Fruit fly (Drosophila melanogaster) whole organism, embryonic: ENCODE measurements around the gene Ppm1.

Experiments
- Ada2b ChIP-seq: fragments of 200-800 bp; sonication (Bioruptor generic); IDR thresholded peaks from 2 replicates; pipeline ENCODE4 v1.3.6; 2022; ENCODE audit warnings: missing biosample characterization, missing genetic modification characterization
- B-H2 ChIP-seq: fragments of 200-800 bp; sonication (Bioruptor generic); optimal IDR thresholded peaks from 2 replicates; lab custom pipeline; 2018; ENCODE audit warnings: missing biosample characterization, mild to moderate bottlenecking, missing genetic modification characterization
- CG10209 ChIP-seq: fragments of 200-800 bp; sonication (Bioruptor generic); optimal IDR thresholded peaks from 3 replicates; lab custom pipeline; 2017; ENCODE audit warnings: missing biosample characterization, mild to moderate bottlenecking, missing genetic modification characterization, missing genetic modification reagents
- CG11398 ChIP-seq: fragments of 200-800 bp; sonication (Bioruptor generic); optimal IDR thresholded peaks from 2 replicates; lab custom pipeline; 2016; ENCODE audit warnings: missing biosample characterization, missing genetic modification characterization
- CG13424 ChIP-seq: fragments of 200-800 bp; sonication (Bioruptor generic); optimal IDR thresholded peaks from 2 replicates; lab custom pipeline; 2019; ENCODE audit warnings: missing biosample characterization, mild to moderate bottlenecking, missing genetic modification characterization, moderate library complexity
- CG13894 ChIP-seq: fragments of 200-800 bp; sonication (Bioruptor generic); optimal IDR thresholded peaks from 3 replicates; lab custom pipeline; 2018; ENCODE audit warnings: missing biosample characterization, mild to moderate bottlenecking, missing genetic modification characterization, moderate library complexity
- CG15269 ChIP-seq: fragments of 200-800 bp; sonication (Bioruptor generic); optimal IDR thresholded peaks from 2 replicates; lab custom pipeline; 2018; ENCODE audit warnings: missing biosample characterization, mild to moderate bottlenecking, missing genetic modification characterization, moderate library complexity
- CG15514 ChIP-seq: fragments of 200-800 bp; sonication (Bioruptor generic); optimal IDR thresholded peaks from 3 replicates; lab custom pipeline; 2017; ENCODE audit warnings: missing biosample characterization, missing genetic modification characterization, mild to moderate bottlenecking, moderate library complexity, missing genetic modification reagents
- CG1603 ChIP-seq: fragments of 200-800 bp; sonication (Bioruptor generic); optimal IDR thresholded peaks from 2 replicates; lab custom pipeline; 2019; ENCODE audit warnings: missing biosample characterization, mild to moderate bottlenecking, missing genetic modification characterization, moderate library complexity
- CG16779 ChIP-seq: fragments of 200-800 bp; sonication (Bioruptor generic); IDR thresholded peaks from 2 replicates; pipeline ENCODE4 v1.3.6; 2022; ENCODE audit warnings: missing biosample characterization, missing genetic modification characterization
- CG31365 ChIP-seq: fragments of 200-800 bp; sonication (Bioruptor generic); optimal IDR thresholded peaks from 2 replicates; lab custom pipeline; 2018; ENCODE audit warnings: missing biosample characterization, mild to moderate bottlenecking, missing genetic modification characterization
- CG4282 ChIP-seq: fragments of 200-800 bp; sonication (Bioruptor generic); optimal IDR thresholded peaks from 2 replicates; lab custom pipeline; 2016; ENCODE audit warnings: missing biosample characterization, missing genetic modification characterization
- CG4617 ChIP-seq: fragments of 200-800 bp; sonication (Bioruptor generic); optimal IDR thresholded peaks from 3 replicates; lab custom pipeline; 2016; ENCODE audit warnings: missing biosample characterization, missing genetic modification characterization, borderline replicate concordance
- CG6765 ChIP-seq: fragments of 200-800 bp; sonication (Bioruptor generic); optimal IDR thresholded peaks from 3 replicates; lab custom pipeline; 2017; ENCODE audit warnings: missing biosample characterization, mild to moderate bottlenecking, missing genetic modification characterization
- CG8388 ChIP-seq: fragments of 200-800 bp; sonication (Bioruptor generic); optimal IDR thresholded peaks from 2 replicates; lab custom pipeline; 2019; ENCODE audit warnings: missing biosample characterization, mild to moderate bottlenecking, missing genetic modification characterization, moderate library complexity
- CG8944 ChIP-seq: fragments of 200-800 bp; sonication (Bioruptor generic); optimal IDR thresholded peaks from 3 replicates; lab custom pipeline; 2016; ENCODE audit warnings: missing biosample characterization, missing genetic modification characterization
- CG9215 ChIP-seq: fragments of 200-800 bp; sonication (Bioruptor generic); IDR thresholded peaks from 2 replicates; pipeline ENCODE4 v1.3.6; 2022; ENCODE audit warnings: missing biosample characterization, missing genetic modification characterization
- CG9727 ChIP-seq: fragments of 200-800 bp; sonication (Bioruptor generic); optimal IDR thresholded peaks from 3 replicates; lab custom pipeline; 2017; ENCODE audit warnings: missing biosample characterization, mild to moderate bottlenecking, missing genetic modification characterization
- CkIIα-i1 ChIP-seq: fragments of 200-800 bp; sonication (Bioruptor generic); IDR thresholded peaks from 2 replicates; pipeline ENCODE4 v1.3.6; 2022; ENCODE audit warnings: missing biosample characterization, missing genetic modification characterization
- D ChIP-seq, 2 experiments: fragments of 200-800 bp in 1 of 2; fragments of >200 bp in 1 of 2; sonication (Bioruptor generic) in 1 of 2; optimal IDR thresholded peaks; 2 replicates in 1 of 2; 3 replicates in 1 of 2; lab custom pipeline; 2017; ENCODE audit warnings: mild to moderate bottlenecking in 1 of 2, missing biosample characterization in 1 of 2, missing genetic modification characterization in 1 of 2, missing genetic modification reagents in 1 of 2
- Ets65A ChIP-seq: fragments of 200-800 bp; sonication (Bioruptor generic); peaks from one replicate; lab custom pipeline; 2016; ENCODE audit warnings: missing biosample characterization, missing genetic modification characterization
- GATAe ChIP-seq: fragments of 200-800 bp; sonication (Bioruptor generic); conservative IDR thresholded peaks from 2 replicates; pipeline ENCODE4 v1.3.6; 2022; ENCODE audit warnings: missing biosample characterization, missing genetic modification characterization
- Gug ChIP-seq: fragments of 200-800 bp; sonication (Bioruptor generic); IDR thresholded peaks from 4 replicates; pipeline ENCODE4 v1.3.6; 2022; ENCODE audit warnings: missing biosample characterization, missing genetic modification characterization
- H2.0 ChIP-seq: fragments of 200-800 bp; sonication (Bioruptor generic); IDR thresholded peaks from 2 replicates; pipeline ENCODE4 v1.3.6; 2022; ENCODE audit warnings: missing biosample characterization, missing genetic modification characterization
- HmgD ChIP-seq: fragments of 200-800 bp; sonication (Bioruptor generic); optimal IDR thresholded peaks from 3 replicates; lab custom pipeline; 2016; ENCODE audit warnings: missing biosample characterization, missing genetic modification characterization
- Hmr ChIP-seq: fragments of 200-800 bp; sonication (Bioruptor generic); optimal IDR thresholded peaks from 3 replicates; lab custom pipeline; 2017; ENCODE audit warnings: mild to moderate bottlenecking, missing biosample characterization, missing genetic modification reagents, missing genetic modification characterization
- Lpt ChIP-seq: fragments of >200 bp; optimal IDR thresholded peaks from 2 replicates; lab custom pipeline; 2018; ENCODE audit warnings: missing biosample characterization, missing genetic modification characterization
- Nf-YB ChIP-seq: fragments of 200-800 bp; sonication (Bioruptor generic); optimal IDR thresholded peaks from 3 replicates; lab custom pipeline; 2019; ENCODE audit warnings: missing biosample characterization, mild to moderate bottlenecking, missing genetic modification characterization, moderate library complexity
- Optix ChIP-seq: fragments of 200-800 bp; sonication (Bioruptor generic); IDR thresholded peaks from 3 replicates; pipeline ENCODE4 v1.3.6; 2022; ENCODE audit warnings: missing biosample characterization, missing genetic modification characterization
- PHDP ChIP-seq: fragments of 200-800 bp; sonication (Bioruptor generic); optimal IDR thresholded peaks from 3 replicates; lab custom pipeline; 2018; ENCODE audit warnings: missing biosample characterization, mild to moderate bottlenecking, missing genetic modification characterization, moderate library complexity
- Pdp1 ChIP-seq, 2 experiments: fragments of 200-800 bp; sonication (Bioruptor generic); optimal IDR thresholded peaks; 3 replicates each; lab custom pipeline; 2016; ENCODE audit warnings: missing biosample characterization in 2 of 2, missing genetic modification characterization in 2 of 2, mild to moderate bottlenecking in 1 of 2, moderate library complexity in 1 of 2
- Ptx1 ChIP-seq: fragments of 200-800 bp; sonication (Bioruptor generic); IDR thresholded peaks from 2 replicates; pipeline ENCODE4 v1.3.6; 2022; ENCODE audit warnings: missing biosample characterization, missing genetic modification characterization
- Taf1 ChIP-seq: fragments of 200-800 bp; sonication (Bioruptor generic); IDR thresholded peaks from 2 replicates; pipeline ENCODE4 v1.3.6; 2022; ENCODE audit warnings: missing biosample characterization, missing genetic modification characterization
- bab2 ChIP-seq: fragments of 200-800 bp; sonication (Bioruptor generic); optimal IDR thresholded peaks from 2 replicates; lab custom pipeline; 2016; ENCODE audit warnings: missing biosample characterization, missing genetic modification characterization
- dmrt99B ChIP-seq: fragments of 200-800 bp; sonication (Bioruptor generic); optimal IDR thresholded peaks from 2 replicates; lab custom pipeline; 2018; ENCODE audit warnings: missing biosample characterization, mild to moderate bottlenecking, missing genetic modification characterization, moderate library complexity
- esg ChIP-seq: fragments of 200-800 bp; sonication (Bioruptor generic); conservative IDR thresholded peaks from 2 replicates; pipeline ENCODE4 v1.3.6; 2022; ENCODE audit warnings: missing biosample characterization, missing genetic modification characterization
- exex ChIP-seq: fragments of 200-800 bp; sonication (Bioruptor generic); optimal IDR thresholded peaks from 4 replicates; lab custom pipeline; 2018; ENCODE audit warnings: missing biosample characterization, mild to moderate bottlenecking, missing genetic modification characterization, moderate library complexity
- eyg ChIP-seq: fragments of 200-800 bp; sonication (Bioruptor generic); optimal IDR thresholded peaks from 3 replicates; lab custom pipeline; 2016; ENCODE audit warnings: missing biosample characterization, missing genetic modification characterization
- gem ChIP-seq: fragments of 200-800 bp; sonication (Bioruptor generic); optimal IDR thresholded peaks from 2 replicates; lab custom pipeline; 2019; ENCODE audit warnings: missing biosample characterization, mild to moderate bottlenecking, missing genetic modification characterization, moderate library complexity
- grn ChIP-seq: fragments of 200-800 bp; sonication (Bioruptor generic); optimal IDR thresholded peaks from 3 replicates; lab custom pipeline; 2017; ENCODE audit warnings: missing biosample characterization, missing genetic modification characterization
- gsb-n ChIP-seq: fragments of 200-800 bp; sonication (Bioruptor generic); optimal IDR thresholded peaks from 3 replicates; lab custom pipeline; 2018; ENCODE audit warnings: missing biosample characterization, mild to moderate bottlenecking, missing genetic modification characterization
- klu ChIP-seq: fragments of 200-800 bp; sonication (Bioruptor generic); IDR thresholded peaks from 2 replicates; pipeline ENCODE4 v1.3.6; 2022; ENCODE audit warnings: missing biosample characterization, missing genetic modification characterization
- lilli ChIP-seq: fragments of 200-800 bp; sonication (Bioruptor generic); optimal IDR thresholded peaks from 3 replicates; lab custom pipeline; 2016; ENCODE audit warnings: missing biosample characterization, missing genetic modification characterization
- mirr ChIP-seq: fragments of 200-800 bp; sonication (Bioruptor generic); optimal IDR thresholded peaks from 3 replicates; lab custom pipeline; 2018; ENCODE audit warnings: missing biosample characterization, mild to moderate bottlenecking, missing genetic modification characterization
- nau ChIP-seq: fragments of 200-800 bp; sonication (Bioruptor generic); optimal IDR thresholded peaks from 3 replicates; lab custom pipeline; 2017; ENCODE audit warnings: missing biosample characterization, mild to moderate bottlenecking, missing genetic modification characterization, missing genetic modification reagents
- repo ChIP-seq: fragments of 200-800 bp; sonication (Bioruptor generic); optimal IDR thresholded peaks from 2 replicates; lab custom pipeline; 2016; ENCODE audit warnings: missing biosample characterization, missing genetic modification characterization
- toy ChIP-seq: fragments of 200-800 bp; sonication (Bioruptor generic); IDR thresholded peaks from 2 replicates; pipeline ENCODE4 v1.3.6; 2022; ENCODE audit warnings: missing biosample characterization, missing genetic modification characterization
- twi ChIP-seq: fragments of 200-800 bp; optimal IDR thresholded peaks from 2 replicates; lab custom pipeline; 2019; ENCODE audit warnings: missing biosample characterization, mild to moderate bottlenecking, missing genetic modification characterization, moderate library complexity
- vfl ChIP-seq: fragments of 200-800 bp; sonication (Bioruptor generic); optimal IDR thresholded peaks from 2 replicates; lab custom pipeline; 2016; ENCODE audit warnings: missing biosample characterization, missing genetic modification characterization

Gene Ppm1

dm6 chr3L:546819-547441 is 34.2 kb upstream of the Ppm1 start (continued):
- peak; percentile 84 for TF ChIP-seq CG9727
- TF ChIP-seq toy: peak; percentile 67
- TF ChIP-seq CG31365 (tag; lab: Kevin White, UChicago): peak; percentile 61
- TF ChIP-seq CG10209 (GFP tag; lab: Kevin White, UChicago): peak; percentile 77
- TF ChIP-seq gsb-n (tag; lab: Kevin White, UChicago): no peak
- no peak for TF ChIP-seq mirr (GFP tag; lab: Kevin White, UChicago)
- TF ChIP-seq CG4282 (GFP tag; lab: Kevin White, UChicago): peak; percentile 66
- TF ChIP-seq CG8388: peak; percentile 8
- TF ChIP-seq Lpt: no peak
- TF ChIP-seq Pdp1 (GFP tag; optimal IDR thresholded peaks at IDR 0.05; lab: Kevin White, UChicago): peak; percentile 77 to 80
- TF ChIP-seq CG8944 (GFP tag; lab: Kevin White, UChicago): peak; percentile 54
- TF ChIP-seq CG15514: peak; percentile 80
- peak; percentile 53 for TF ChIP-seq CG11398 (GFP tag; lab: Kevin White, UChicago)
- TF ChIP-seq CG15269 (tag; lab: Kevin White, UChicago): peak; percentile 80
- TF ChIP-seq exex (tag; lab: Kevin White, UChicago): peak; percentile 49
- peak; percentile 13 for TF ChIP-seq Nf-YB (GFP tag; lab: Kevin White, UChicago)
- TF ChIP-seq gem (tag; lab: Kevin White, UChicago): peak; percentile 80
- TF ChIP-seq D (optimal IDR thresholded peaks at IDR 0.05; lab: Kevin White, UChicago): no peak
- TF ChIP-seq D (GFP tag; optimal IDR thresholded peaks at IDR 0.05; lab: Kevin White, UChicago): no peak
- TF ChIP-seq klu (GFP tag; lab: Robert Waterston, UW): peak; percentile 82
- peak; percentile 69 for TF ChIP-seq repo (GFP tag; lab: Kevin White, UChicago)
- peak; percentile 72 for TF ChIP-seq esg (GFP tag; lab: Robert Waterston, UW)
- TF ChIP-seq Taf1 (GFP tag; lab: Robert Waterston, UW): peak; percentile 91
- peak; percentile 76 for TF ChIP-seq eyg (GFP tag; lab: Kevin White, UChicago)
- peak; percentile 81 for TF ChIP-seq H2.0 (GFP tag; lab: Robert Waterston, UW)
- TF ChIP-seq GATAe: peak; percentile 52; the same call in 1 of the 2 replicates
- peak; percentile 92 for TF ChIP-seq CG16779 (GFP tag; lab: Robert Waterston, UW)
- no peak for TF ChIP-seq grn (GFP tag; lab: Kevin White, UChicago)
- peak; percentile 95 for TF ChIP-seq lilli (GFP tag; lab: Kevin White, UChicago)
- peak; percentile 92 for TF ChIP-seq Gug (GFP tag; lab: Robert Waterston, UW)
- peak; percentile 61; the same call in 2 of the 3 replicates for TF ChIP-seq Optix (GFP tag; lab: Robert Waterston, UW)
- no peak for TF ChIP-seq CG4617 (GFP tag; lab: Kevin White, UChicago)
- peak; percentile 94 for TF ChIP-seq vfl
- TF ChIP-seq bab2: peak; percentile 75
- peak; percentile 34 for TF ChIP-seq CG13424 (tag; lab: Kevin White, UChicago)
- TF ChIP-seq twi (tag; lab: Kevin White, UChicago): peak; percentile 9
- peak; percentile 87 for TF ChIP-seq Ada2b (GFP tag; lab: Robert Waterston, UW)
- TF ChIP-seq CG1603 (tag; lab: Kevin White, UChicago): peak; percentile 56
- TF ChIP-seq dmrt99B (tag; lab: Kevin White, UChicago): peak; percentile 37
- peak; percentile 92 for TF ChIP-seq B-H2 (GFP tag; lab: Kevin White, UChicago)
- peak; percentile 83 for TF ChIP-seq Ptx1 (GFP tag; lab: Robert Waterston, UW)
- TF ChIP-seq HmgD (GFP tag; lab: Kevin White, UChicago): peak; percentile 8
- peak; percentile 90 for TF ChIP-seq Hmr (GFP tag; lab: Kevin White, UChicago)
- TF ChIP-seq CG9215 (GFP tag; lab: Robert Waterston, UW): peak; percentile 92
- peak; percentile 77 for TF ChIP-seq PHDP
- TF ChIP-seq CG6765 (GFP tag; lab: Kevin White, UChicago): peak; percentile 63
- TF ChIP-seq CkIIα-i1 (GFP tag; lab: Robert Waterston, UW): no peak
- TF ChIP-seq CG13894 (tag; lab: Kevin White, UChicago): peak; percentile 88
- TF ChIP-seq Ets65A (GFP tag; lab: Kevin White, UChicago): peak; percentile 94
- TF ChIP-seq nau (GFP tag; lab: Kevin White, UChicago): peak; percentile 30
